Worm (Caenorhabditis elegans) whole organism, early embryonic: ENCODE measurements around the gene C54D10.5.

Experiments
- F13C5.2 ChIP-seq: sonication (generic microtip); optimal IDR thresholded peaks from 2 replicates; lab custom pipeline; 2017; ENCODE audit warnings: mild to moderate bottlenecking, missing genetic modification characterization, inconsistent platforms, missing compliant biosample characterization
- ama-1 ChIP-seq: fragments of 150-350 bp; optimal IDR thresholded peaks from 2 replicates; lab custom pipeline; 2014
- flt-1 ChIP-seq: fragments of 200-800 bp; sonication (Bioruptor generic); IDR thresholded peaks from 2 replicates; pipeline ENCODE4 v1.3.6; 2022; ENCODE audit warnings: missing genetic modification characterization, missing compliant biosample characterization
- hmbx-1 ChIP-seq: sonication (generic microtip); optimal IDR thresholded peaks from 2 replicates; lab custom pipeline; 2016; ENCODE audit warnings: mild to moderate bottlenecking, missing genetic modification characterization, missing compliant biosample characterization
- hmg-4 ChIP-seq: fragments of 200-800 bp; sonication (Bioruptor generic); optimal IDR thresholded peaks from 2 replicates; lab custom pipeline; 2018; ENCODE audit warnings: mild to moderate bottlenecking, missing genetic modification characterization, missing compliant biosample characterization
- pes-1 ChIP-seq: fragments of 200-800 bp; sonication (Bioruptor generic); IDR thresholded peaks from 2 replicates; pipeline ENCODE4 v1.3.6; 2022; ENCODE audit warnings: missing genetic modification reagents, missing genetic modification characterization, missing compliant biosample characterization
- sea-1 ChIP-seq: fragments of 200-800 bp; sonication (Bioruptor generic); conservative IDR thresholded peaks from 2 replicates; pipeline ENCODE4 v1.3.6; 2022; ENCODE audit warnings: missing genetic modification characterization, missing compliant biosample characterization

- TF ChIP-seq pes-1, result no peak
- TF ChIP-seq ama-1, result no peak
- TF ChIP-seq F13C5.2 (tag; lab: Kevin White, UChicago), result no peak
- no peak for TF ChIP-seq flt-1
- no peak for TF ChIP-seq sea-1 (GFP tag; lab: Robert Waterston, UW)
- no peak for TF ChIP-seq hmg-4 (GFP tag; lab: Kevin White, UChicago)
- no peak for TF ChIP-seq hmbx-1 (tag; lab: Kevin White, UChicago)
These were observed 4.0 kb downstream of the C54D10.5 start for ce11 chrV:12433105-12433504.
